Worm (Caenorhabditis elegans): Measurements from ENCODE around the gene fzy-1.

Gene fzy-1

DNA sequence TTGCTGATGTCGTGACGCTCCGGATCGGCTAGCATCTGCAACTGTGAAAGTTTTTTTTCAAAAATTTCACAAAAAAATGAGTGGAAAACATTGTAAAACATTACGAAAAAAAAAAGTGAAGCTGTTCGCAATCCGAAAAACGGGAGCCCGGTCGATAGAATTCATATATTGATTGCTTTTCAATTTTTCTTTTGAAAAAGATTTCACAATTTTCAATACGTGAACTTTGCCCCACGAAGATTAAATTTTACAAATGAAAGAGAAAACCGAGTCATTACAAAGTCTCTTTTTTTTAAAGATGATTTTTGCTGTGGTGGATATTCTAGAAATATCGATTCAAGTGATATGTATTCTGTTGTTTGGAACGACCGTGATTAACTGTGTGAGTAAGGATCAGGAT is 6.2 kb upstream of the fzy-1 start, which contains the start of gene F12A10.6:
F12A10.6 (minus strand) TSS at position 101 of the 400 bp plus-strand sequence.
- no peak for TF ChIP-seq ceh-13 (GFP tag; optimal IDR thresholded peaks at IDR 0.05)
- no peak for TF ChIP-seq sea-1 (GFP tag; conservative IDR thresholded peaks at IDR 0.05)
- TF ChIP-seq F13C5.2 (tag; optimal IDR thresholded peaks at IDR 0.05), result no peak
- TF ChIP-seq hmbx-1 (tag; optimal IDR thresholded peaks at IDR 0.05), result no peak

DNA sequence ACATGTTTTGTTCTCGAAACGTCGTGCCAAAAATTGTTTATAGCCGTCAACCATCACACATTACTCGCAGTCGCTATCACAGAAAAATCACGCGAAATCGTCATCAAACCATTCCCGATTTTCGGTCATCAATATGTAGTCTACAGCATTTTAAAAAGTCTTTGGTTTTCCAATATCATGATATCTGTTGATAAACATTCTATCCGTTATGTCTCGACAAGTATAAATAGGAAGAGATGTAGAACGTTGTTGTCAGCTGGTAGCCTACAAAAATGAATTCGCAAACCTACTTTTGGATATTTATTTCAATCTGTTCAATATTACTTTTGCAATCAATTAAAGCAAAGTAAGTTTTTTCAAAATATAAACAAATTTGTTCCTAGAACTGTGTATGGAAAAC is 4.2 kb upstream of the fzy-1 start, which contains the start of gene F12A10.1:
F12A10.1 (plus strand) TSS at position 166 of the 400 bp plus-strand sequence.
- no peak for TF ChIP-seq scrt-1 (GFP tag; IDR thresholded peaks at IDR 0.05)
- no peak for TF ChIP-seq flt-1 (GFP tag; IDR thresholded peaks at IDR 0.05)

DNA sequence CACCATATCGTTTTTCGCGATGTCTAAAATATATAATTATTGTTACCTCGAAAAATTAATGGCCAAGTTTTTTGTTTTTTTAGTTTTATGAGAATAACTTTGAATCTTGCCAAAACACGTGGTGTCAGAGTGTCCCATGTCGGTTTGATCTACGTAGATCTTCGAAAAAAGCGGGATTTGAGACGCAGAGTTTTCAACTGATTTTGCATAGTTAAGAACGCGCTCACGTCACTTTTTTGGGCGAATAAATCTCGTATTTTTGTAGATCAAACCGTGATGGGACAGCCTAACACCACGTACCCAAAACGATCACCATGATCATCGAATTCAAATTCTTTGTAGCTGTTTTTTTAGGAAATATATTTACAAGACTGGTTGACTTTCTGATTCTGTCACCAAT is 3.0 kb upstream of the fzy-1 start:
- no peak for TF ChIP-seq hmg-4 (GFP tag; optimal IDR thresholded peaks at IDR 0.05)
- no peak for TF ChIP-seq sea-1 (GFP tag; conservative IDR thresholded peaks at IDR 0.05)

DNA sequence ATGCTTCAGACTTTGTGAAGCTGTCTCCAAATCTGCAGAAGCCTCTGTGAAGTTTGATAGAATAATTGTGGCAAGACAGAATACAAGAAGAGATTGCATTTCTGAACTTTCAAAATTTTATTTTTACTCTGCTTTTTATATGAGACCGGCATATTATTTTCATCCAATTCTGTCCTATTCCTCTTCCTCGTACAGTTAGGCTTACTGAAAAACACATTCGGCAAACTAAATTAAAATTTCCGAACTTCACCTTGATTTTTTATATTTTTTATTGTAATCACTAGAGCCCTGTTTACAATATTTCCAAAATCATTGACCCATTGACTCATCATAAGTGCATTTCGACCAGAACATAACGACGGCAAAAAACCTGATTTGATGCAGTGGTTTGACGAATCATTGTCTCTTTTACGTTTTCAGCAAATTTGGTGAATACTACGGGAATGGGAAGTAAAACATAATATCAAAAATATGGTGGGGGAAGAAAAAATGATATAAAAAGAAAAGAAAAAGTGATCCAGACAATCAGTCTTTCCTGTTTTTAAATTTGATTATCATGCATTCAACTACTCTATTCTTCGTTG is 2.3 kb upstream of the fzy-1 start, which contains the start of the genes suex-1 and F12A10.9:
suex-1 (minus strand) TSS at position 101 of the 584 bp plus-strand sequence.
F12A10.9 (plus strand) TSS at position 534 of the 584 bp plus-strand sequence.
- TF ChIP-seq tbx-11 (GFP tag; IDR thresholded peaks at IDR 0.05) (no peak), hmbx-1 (tag; optimal IDR thresholded peaks at IDR 0.05) (no peak), hmg-4 (GFP tag; optimal IDR thresholded peaks at IDR 0.05) (no peak), hnd-1 (tag; optimal IDR thresholded peaks at IDR 0.05) (no peak), aly-1 (tag; optimal IDR thresholded peaks at IDR 0.05) (no peak)

DNA sequence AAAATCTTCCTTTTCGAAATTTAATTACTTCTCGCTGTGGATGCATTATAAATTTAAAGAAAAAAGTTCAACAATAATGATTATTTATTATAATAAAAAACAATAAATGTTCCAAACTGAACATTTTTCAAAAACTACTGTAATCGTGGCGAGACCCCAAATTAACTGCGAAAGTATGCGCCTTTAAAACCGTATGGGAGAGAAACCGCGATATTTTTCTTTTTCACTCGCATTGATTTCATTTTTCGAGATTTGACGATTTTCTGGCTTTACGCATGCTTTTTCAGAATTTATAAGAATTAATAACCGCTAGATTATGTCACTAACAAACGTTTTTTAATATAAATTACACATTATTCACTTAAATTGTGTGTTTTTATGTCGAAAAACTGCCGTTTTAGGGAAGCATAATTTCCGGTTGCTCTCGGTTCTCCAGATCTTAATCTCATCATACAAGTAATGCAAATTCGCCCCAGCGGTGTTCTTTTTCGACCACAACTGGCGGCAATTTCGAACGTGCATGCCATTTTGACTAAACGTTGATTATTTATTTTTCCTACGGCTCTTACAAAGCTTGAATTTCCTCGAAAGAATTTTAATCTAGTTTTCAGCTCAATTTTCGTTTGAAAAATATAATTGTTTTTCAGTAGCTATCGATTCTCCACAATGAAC is 552 bp downstream of the fzy-1 start, which contains the start of gene F12A10.8:
F12A10.8 (minus strand) TSS at position 79 of the 672 bp plus-strand sequence.
- TF ChIP-seq aly-1 (tag; optimal IDR thresholded peaks at IDR 0.05), result no peak
- no peak for TF ChIP-seq hmg-4 (GFP tag; optimal IDR thresholded peaks at IDR 0.05)
- no peak for TF ChIP-seq flt-1 (GFP tag; IDR thresholded peaks at IDR 0.05)
- no peak for TF ChIP-seq tbx-11 (GFP tag; IDR thresholded peaks at IDR 0.05)
- TF ChIP-seq sea-1 (GFP tag; conservative IDR thresholded peaks at IDR 0.05), result no peak
- no peak for TF ChIP-seq ceh-36 (tag; optimal IDR thresholded peaks at IDR 0.05)
- TF ChIP-seq F13C5.2 (tag; optimal IDR thresholded peaks at IDR 0.05), result no peak
- TF ChIP-seq ets-7 (tag; optimal IDR thresholded peaks at IDR 0.05), result no peak
- no peak for TF ChIP-seq hnd-1 (tag; optimal IDR thresholded peaks at IDR 0.05)
- TF ChIP-seq tbx-37 (GFP tag; conservative IDR thresholded peaks at IDR 0.05), result no peak
- no peak for TF ChIP-seq pes-1 (GFP tag; IDR thresholded peaks at IDR 0.05)

DNA sequence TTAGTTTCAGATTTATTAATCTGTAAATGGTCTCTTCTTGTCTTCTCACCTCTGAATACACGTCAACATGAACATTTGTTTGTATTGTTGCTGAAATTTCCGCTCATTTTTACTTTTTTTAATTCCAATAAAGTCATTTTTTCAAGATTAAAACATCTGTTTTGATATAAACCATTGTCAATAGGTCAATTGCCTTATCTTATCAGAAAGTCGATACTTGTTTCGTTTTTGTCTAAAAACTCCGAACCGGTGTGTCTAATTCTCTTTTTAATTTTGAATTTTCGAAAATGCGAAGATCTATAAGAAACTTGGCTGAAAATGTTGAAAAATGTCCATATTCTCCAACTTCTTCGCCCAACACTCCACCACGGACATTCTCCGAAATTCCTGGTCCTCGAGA is 3.2 kb downstream of the fzy-1 start, which contains the start of gene cyp-44A1:
cyp-44A1 (plus strand) TSS at position 285 of the 400 bp plus-strand sequence.
- no peak for TF ChIP-seq flt-1 (GFP tag; IDR thresholded peaks at IDR 0.05)
- TF ChIP-seq hnd-1 (tag; optimal IDR thresholded peaks at IDR 0.05), result no peak
- TF ChIP-seq tbx-37 (GFP tag; conservative IDR thresholded peaks at IDR 0.05), result no peak
- no peak for TF ChIP-seq tra-4 (tag; optimal IDR thresholded peaks at IDR 0.05)
- TF ChIP-seq pes-1 (GFP tag; IDR thresholded peaks at IDR 0.05), result no peak
- no peak for TF ChIP-seq F13C5.2 (tag; optimal IDR thresholded peaks at IDR 0.05)
- no peak for TF ChIP-seq scrt-1 (GFP tag; IDR thresholded peaks at IDR 0.05)
- no peak for TF ChIP-seq hmbx-1 (tag; optimal IDR thresholded peaks at IDR 0.05)
- no peak for TF ChIP-seq hmg-4 (GFP tag; optimal IDR thresholded peaks at IDR 0.05)
- no peak for TF ChIP-seq aly-1 (tag; optimal IDR thresholded peaks at IDR 0.05)
- no peak for TF ChIP-seq ets-7 (tag; optimal IDR thresholded peaks at IDR 0.05)
- no peak for TF ChIP-seq ceh-13 (GFP tag; optimal IDR thresholded peaks at IDR 0.05)
- no peak for TF ChIP-seq sea-1 (GFP tag; conservative IDR thresholded peaks at IDR 0.05)
- TF ChIP-seq ama-1 (optimal IDR thresholded peaks at IDR 0.05), result no peak
- no peak for TF ChIP-seq B0310.2 (tag; optimal IDR thresholded peaks at IDR 0.05)
- no peak for TF ChIP-seq tbx-11 (GFP tag; IDR thresholded peaks at IDR 0.05)
- no peak for TF ChIP-seq ceh-36 (tag; optimal IDR thresholded peaks at IDR 0.05)

DNA sequence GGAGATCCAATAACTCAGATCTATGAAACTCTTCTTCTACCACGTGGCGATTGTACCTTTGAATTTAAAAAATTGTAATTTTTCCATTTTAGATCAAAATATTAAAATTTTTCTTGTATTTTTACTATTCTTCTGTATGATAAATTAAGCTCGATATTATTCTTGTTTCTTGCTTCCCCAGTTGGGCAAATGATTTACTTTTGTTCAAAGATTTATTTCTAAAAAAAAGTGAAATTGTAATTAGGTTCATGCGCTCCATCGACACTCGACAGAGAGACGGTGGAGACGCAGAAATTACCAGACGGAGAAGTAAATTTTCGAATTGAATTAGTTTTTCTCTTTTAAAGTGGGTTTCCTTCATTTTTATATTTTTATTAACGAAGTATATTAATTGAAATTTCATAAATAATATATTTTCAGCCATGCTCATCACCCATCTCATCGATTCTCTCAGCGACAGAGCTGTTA is 5.3 kb downstream of the fzy-1 start, which contains the start of gene npp-24:
npp-24 (plus strand) TSS at position 51 of the 468 bp plus-strand sequence.
- TF ChIP-seq tbx-11 (GFP tag; IDR thresholded peaks at IDR 0.05) (no peak), ama-1 (optimal IDR thresholded peaks at IDR 0.05) (no peak), hnd-1 (tag; optimal IDR thresholded peaks at IDR 0.05) (no peak), B0310.2 (tag; optimal IDR thresholded peaks at IDR 0.05) (no peak), tra-4 (tag; optimal IDR thresholded peaks at IDR 0.05) (no peak)

DNA sequence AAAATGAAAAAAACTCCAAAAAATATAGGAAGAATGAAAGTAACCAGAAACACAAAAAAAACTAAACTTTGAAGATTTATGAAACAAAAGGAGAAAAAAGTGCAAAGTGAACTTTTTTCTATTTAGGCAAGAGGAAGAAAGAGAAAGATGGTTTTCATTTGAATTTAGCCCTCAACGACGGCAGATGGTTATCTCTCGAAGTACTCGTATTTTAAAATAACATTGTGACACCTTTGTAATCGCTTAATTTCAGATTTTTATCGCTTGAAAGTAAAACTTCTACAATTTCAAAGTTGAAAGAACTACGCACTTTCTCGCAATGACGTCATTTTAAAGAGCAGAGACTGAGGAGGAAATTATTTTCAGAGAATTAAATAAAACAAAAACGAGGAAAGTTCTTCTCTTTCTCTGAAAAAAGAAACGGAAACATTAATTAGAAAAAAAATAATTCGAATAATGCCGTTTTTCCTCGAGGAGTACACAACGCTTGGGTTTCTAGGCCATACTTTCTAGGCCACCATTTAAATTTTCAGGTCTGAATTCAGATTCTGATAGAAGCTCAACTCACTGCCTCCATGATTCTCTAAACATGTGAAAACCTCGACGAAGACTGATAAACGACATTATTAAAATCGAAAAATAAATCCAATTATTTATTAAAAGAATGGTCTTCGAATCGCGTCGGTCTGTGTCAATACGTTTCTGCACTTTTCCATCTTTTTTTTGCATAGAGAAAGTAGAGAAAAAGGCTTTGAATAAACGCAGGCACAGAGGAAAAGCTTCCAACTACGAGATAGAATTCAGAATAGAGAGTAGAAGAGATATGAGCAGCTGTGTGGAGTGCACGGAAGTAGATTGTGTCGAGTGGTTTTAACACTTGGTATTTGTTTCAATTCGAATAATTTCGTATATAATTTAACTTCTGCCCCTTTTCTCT is 11.1 kb downstream of the fzy-1 start:
- TF ChIP-seq ceh-36 (tag; optimal IDR thresholded peaks at IDR 0.05) (no peak), B0310.2 (tag; optimal IDR thresholded peaks at IDR 0.05) (no peak), hnd-1 (tag; optimal IDR thresholded peaks at IDR 0.05) (no peak), aly-1 (tag; optimal IDR thresholded peaks at IDR 0.05) (no peak), hmbx-1 (tag; optimal IDR thresholded peaks at IDR 0.05) (no peak), F13C5.2 (tag; optimal IDR thresholded peaks at IDR 0.05) (no peak), ceh-13 (GFP tag; optimal IDR thresholded peaks at IDR 0.05) (no peak), ets-7 (tag; optimal IDR thresholded peaks at IDR 0.05) (no peak), hmg-4 (GFP tag; optimal IDR thresholded peaks at IDR 0.05) (no peak), scrt-1 (GFP tag; IDR thresholded peaks at IDR 0.05) (no peak), pes-1 (GFP tag; IDR thresholded peaks at IDR 0.05) (no peak), ama-1 (optimal IDR thresholded peaks at IDR 0.05) (no peak), tra-4 (tag; optimal IDR thresholded peaks at IDR 0.05) (no peak), tbx-37 (GFP tag; conservative IDR thresholded peaks at IDR 0.05) (no peak)
